Fruit fly (Drosophila melanogaster) Kc167 (cell line): Measurements from ENCODE around the gene Nmdmc.

ENCODE experiments used
- Myc ChIP-seq: fragments of >200 bp; optimal IDR thresholded peaks from 2 replicates; lab custom pipeline; 2017; ENCODE audit warnings: missing external identifiers
- insv ChIP-seq: fragments of >200 bp; optimal IDR thresholded peaks from 3 replicates; lab custom pipeline; 2018; ENCODE audit warnings: missing external identifiers

- no peak for TF ChIP-seq Myc (lab: Kevin White, UChicago)
- no peak for TF ChIP-seq insv
Measured at dm6 chr3R:9002542-9002941, 47.8 kb downstream of the Nmdmc start.
